Fruit fly (Drosophila melanogaster): ENCODE results near the gene CG43993.

The CG43993 gene

DNA sequence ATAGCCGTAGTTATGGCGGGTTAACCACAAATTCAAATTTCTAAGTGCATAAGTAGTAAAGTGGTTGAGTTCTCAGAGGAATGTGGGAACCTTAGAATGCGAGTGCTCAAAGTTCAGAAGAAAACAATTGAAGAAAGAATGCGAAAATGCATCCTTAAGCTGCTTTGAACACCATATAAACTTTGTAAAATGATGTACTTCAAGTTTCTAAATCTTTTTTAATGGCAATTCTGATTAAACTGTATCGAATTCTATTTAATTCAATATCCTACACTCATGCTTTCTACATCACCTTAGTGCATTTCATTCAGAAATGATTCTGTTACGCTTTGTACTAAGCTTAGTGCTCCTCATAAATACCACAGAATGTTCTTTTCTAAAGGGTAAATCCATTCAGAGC, at the start of gene CG43993:
Gene CG43993, plus strand, starts transcription at position 301 of the 400 bp plus-strand sequence.
- TF ChIP-seq fkh (GFP tag; optimal IDR thresholded peaks at IDR 0.05) (no peak), ss (GFP tag; optimal IDR thresholded peaks at IDR 0.05) (no peak), Met (GFP tag; optimal IDR thresholded peaks at IDR 0.05) (no peak), CG11902 (GFP tag; optimal IDR thresholded peaks at IDR 0.05) (no peak), CG3919 (GFP tag; optimal IDR thresholded peaks at IDR 0.05) (no peak), CG15336 (GFP tag; IDR thresholded peaks at IDR 0.05) (no peak), spab (GFP tag; optimal IDR thresholded peaks at IDR 0.05) (no peak), Sox102F (GFP tag; optimal IDR thresholded peaks at IDR 0.05) (no peak), Hr4 (GFP tag; optimal IDR thresholded peaks at IDR 0.05) (no peak), Eip93F (GFP tag; optimal IDR thresholded peaks at IDR 0.05) (no peak), CG10631 (GFP tag; optimal IDR thresholded peaks at IDR 0.05) (no peak), CG8632 (GFP tag; optimal IDR thresholded peaks at IDR 0.05) (no peak), esn (GFP tag; optimal IDR thresholded peaks at IDR 0.05) (no peak)

dm6 chr3L:11984606-11985005, 47.8 kb upstream of the CG43993 start, which contains the start of gene CG6938:
Gene CG6938, plus strand, starts transcription at chr3L:11984906.
- TF ChIP-seq vri (GFP tag; optimal IDR thresholded peaks at IDR 0.05) (no peak), Eip93F (GFP tag; optimal IDR thresholded peaks at IDR 0.05) (no peak), esn (GFP tag; optimal IDR thresholded peaks at IDR 0.05) (no peak)

dm6 chr3L:11990436-11990835, 41.9 kb upstream of the CG43993 start, which contains the start of gene CG6931:
Gene CG6931, plus strand, starts transcription at chr3L:11990736.
- TF ChIP-seq Gug (GFP tag; IDR thresholded peaks at IDR 0.05) = no peak
- no peak for TF ChIP-seq CG10669 (GFP tag; optimal IDR thresholded peaks at IDR 0.05)
- TF ChIP-seq CG6854 (GFP tag; optimal IDR thresholded peaks at IDR 0.05) = no peak
- no peak for TF ChIP-seq CG3919 (GFP tag; optimal IDR thresholded peaks at IDR 0.05)
- TF ChIP-seq salr (GFP tag; optimal IDR thresholded peaks at IDR 0.05) = no peak
- no peak for TF ChIP-seq CG6276 (GFP tag; optimal IDR thresholded peaks at IDR 0.05)
- TF ChIP-seq net (GFP tag; optimal IDR thresholded peaks at IDR 0.05) = no peak
- TF ChIP-seq Lpt (GFP tag; optimal IDR thresholded peaks at IDR 0.05) = no peak
- no peak for TF ChIP-seq Eip93F (GFP tag; optimal IDR thresholded peaks at IDR 0.05)
- TF ChIP-seq CG31627 (GFP tag; optimal IDR thresholded peaks at IDR 0.05) = no peak
- TF ChIP-seq dac (GFP tag; optimal IDR thresholded peaks at IDR 0.05) = no peak
- TF ChIP-seq CG11762 (GFP tag; optimal IDR thresholded peaks at IDR 0.05; ENCODE audit: insufficient read depth) = no peak
- TF ChIP-seq Ets96B (tag; optimal IDR thresholded peaks at IDR 0.05) = no peak

DNA sequence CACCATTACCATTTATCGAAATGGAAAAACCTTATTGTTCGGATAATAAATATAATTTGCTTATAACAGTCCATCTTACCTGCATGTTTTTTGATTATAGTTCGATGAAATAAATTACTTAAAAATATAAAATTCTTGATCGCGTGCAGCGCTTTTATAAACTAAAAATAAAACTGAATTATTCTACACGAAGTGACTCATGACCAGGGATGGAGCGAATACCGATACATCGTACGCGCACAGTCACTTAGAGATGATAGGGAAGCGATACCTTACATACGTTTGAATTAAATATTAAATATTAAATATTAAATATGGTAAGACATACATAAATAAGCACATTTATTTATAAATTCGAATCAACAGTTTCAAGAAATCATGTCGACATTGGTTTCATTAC, 39.4 kb upstream of the CG43993 start, which contains the start of gene viaf:
Gene viaf, minus strand, starts transcription at position 220 of the 400 bp plus-strand sequence.
- no peak for TF ChIP-seq fd59A (GFP tag; optimal IDR thresholded peaks at IDR 0.05)
- TF ChIP-seq Blimp-1 (GFP tag; optimal IDR thresholded peaks at IDR 0.05) = no peak
- no peak for TF ChIP-seq CG1621 (tag; optimal IDR thresholded peaks at IDR 0.05)
- TF ChIP-seq CG31627 (GFP tag; optimal IDR thresholded peaks at IDR 0.05) = peak; percentile 17
- peak; percentile 3 for TF ChIP-seq Sox15 (GFP tag; optimal IDR thresholded peaks at IDR 0.05)
- no peak for TF ChIP-seq Ets96B (tag; optimal IDR thresholded peaks at IDR 0.05)
- TF ChIP-seq CG6854 (GFP tag; optimal IDR thresholded peaks at IDR 0.05) = no peak
- TF ChIP-seq Hr39 (GFP tag; optimal IDR thresholded peaks at IDR 0.05) = no peak
- no peak for TF ChIP-seq pdm3 (GFP tag; optimal IDR thresholded peaks at IDR 0.05)
- TF ChIP-seq acj6 (GFP tag; optimal IDR thresholded peaks at IDR 0.05) = no peak
- TF ChIP-seq cyc (GFP tag; optimal IDR thresholded peaks at IDR 0.05) = peak; percentile 40

DNA sequence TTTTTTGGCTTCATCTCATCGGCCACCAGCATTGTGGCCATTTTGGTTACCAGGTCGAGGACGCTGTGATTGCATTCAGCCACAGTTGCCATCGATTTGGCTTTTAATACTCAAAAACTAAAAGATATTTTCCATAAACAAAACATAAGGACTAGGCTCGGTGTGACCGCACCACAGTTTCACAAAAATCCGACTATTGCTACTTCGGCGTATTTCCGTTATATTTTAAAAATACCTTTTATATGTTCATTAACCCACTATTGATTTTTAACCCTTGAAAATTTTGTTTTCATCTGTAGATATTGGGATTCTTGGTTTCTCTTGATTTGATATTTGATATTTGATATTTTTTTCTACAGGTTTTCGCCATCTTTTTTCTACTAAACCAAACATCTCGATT, 34.4 kb upstream of the CG43993 start, which contains the start of gene Grip163:
Gene Grip163, minus strand, starts transcription at position 180 of the 400 bp plus-strand sequence.
- no peak for TF ChIP-seq fd85E (GFP tag; optimal IDR thresholded peaks at IDR 0.05)
- TF ChIP-seq cyc (GFP tag; optimal IDR thresholded peaks at IDR 0.05) = peak; percentile 2

Measured in whole organism, prepupa.